Worm (Caenorhabditis elegans): ENCODE results near the gene acd-4.
A peak's percentile ranks its signal among the peaks of the same experiment; 100 is the strongest.

acd-4 gene

DNA sequence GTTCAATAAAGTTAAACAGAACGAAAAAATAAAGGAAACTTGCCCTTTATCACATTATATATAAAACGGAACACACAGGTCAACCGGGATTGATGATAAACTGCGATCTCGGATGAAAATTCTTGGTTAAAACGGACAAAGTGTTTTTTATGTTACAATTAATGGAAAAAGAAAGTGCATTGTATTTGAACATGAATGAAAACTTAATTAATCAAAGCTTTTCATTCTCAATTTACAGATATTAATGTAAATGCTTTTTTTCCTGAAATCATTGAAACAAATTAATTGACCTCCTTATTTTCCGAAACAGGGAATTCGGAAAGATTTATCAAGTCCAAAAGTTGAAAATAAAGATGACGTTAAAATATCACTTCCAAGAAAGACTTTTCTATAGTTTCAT lies 36.6 kb upstream of the acd-4 start, which contains the start of gene F41E6.8:
Gene F41E6.8, minus strand, starts transcription at position 101 of the 400 bp plus-strand sequence.
- TF ChIP-seq cnd-1 (tag; optimal IDR thresholded peaks at IDR 0.05): no peak
- no peak for TF ChIP-seq snpc-4 (tag; optimal IDR thresholded peaks at IDR 0.05)
- TF ChIP-seq ztf-11 (tag; optimal IDR thresholded peaks at IDR 0.05): no peak
- no peak for TF ChIP-seq unc-62 (GFP tag; optimal IDR thresholded peaks at IDR 0.05)
- TF ChIP-seq flh-1 (GFP tag; optimal IDR thresholded peaks at IDR 0.05): no peak
- no peak for TF ChIP-seq lsy-2 (tag; optimal IDR thresholded peaks at IDR 0.05)
- TF ChIP-seq elt-3 (tag; optimal IDR thresholded peaks at IDR 0.05): no peak
- TF ChIP-seq bed-3 (GFP tag; optimal IDR thresholded peaks at IDR 0.05): no peak
- TF ChIP-seq elt-1 (tag; optimal IDR thresholded peaks at IDR 0.05; ENCODE audit: borderline replicate concordance, insufficient read depth): no peak
- TF ChIP-seq ham-2 (GFP tag; optimal IDR thresholded peaks at IDR 0.05): no peak
- TF ChIP-seq sptf-1 (tag; optimal IDR thresholded peaks at IDR 0.05): no peak
- TF ChIP-seq hlh-1 (tag; optimal IDR thresholded peaks at IDR 0.05): no peak
- TF ChIP-seq sem-2 (GFP tag; optimal IDR thresholded peaks at IDR 0.05): no peak

DNA sequence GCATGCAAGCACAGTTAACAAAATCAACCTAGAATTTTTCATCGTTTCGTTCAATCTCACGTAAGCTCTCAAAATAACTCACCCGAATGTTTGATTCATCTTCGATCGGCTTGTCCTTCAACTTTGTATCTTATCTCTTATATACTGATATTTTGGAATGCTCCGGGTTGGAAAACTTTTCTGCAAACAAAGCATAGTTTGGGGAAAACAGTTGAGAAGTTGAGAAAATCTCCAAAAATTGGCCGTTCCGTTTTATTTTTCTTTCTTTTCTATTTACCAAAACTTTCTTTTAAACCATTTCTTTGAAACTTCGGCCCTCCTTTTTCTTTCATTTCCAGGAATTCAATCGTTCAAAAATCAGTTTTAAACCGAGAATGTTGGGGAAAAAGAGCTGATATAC lies 35.4 kb upstream of the acd-4 start, which contains the start of gene F41E6.15:
Gene F41E6.15, minus strand, starts transcription at position 101 of the 400 bp plus-strand sequence.
- TF ChIP-seq ztf-11 (tag; optimal IDR thresholded peaks at IDR 0.05) (no peak), mab-5 (tag; optimal IDR thresholded peaks at IDR 0.05) (no peak), tbx-8 (GFP tag; optimal IDR thresholded peaks at IDR 0.05) (no peak), pha-4 (tag; optimal IDR thresholded peaks at IDR 0.05) (no peak), ham-2 (GFP tag; optimal IDR thresholded peaks at IDR 0.05) (no peak), flh-1 (GFP tag; optimal IDR thresholded peaks at IDR 0.05) (no peak), unc-62 (GFP tag; optimal IDR thresholded peaks at IDR 0.05) (no peak), ceh-43 (GFP tag; optimal IDR thresholded peaks at IDR 0.05) (no peak), nhr-28 (tag; optimal IDR thresholded peaks at IDR 0.05) (no peak), M03D4.4 (tag; optimal IDR thresholded peaks at IDR 0.05) (no peak), mls-2 (tag; optimal IDR thresholded peaks at IDR 0.05) (no peak), lin-32 (GFP tag; optimal IDR thresholded peaks at IDR 0.05) (no peak), ceh-39 (tag; optimal IDR thresholded peaks at IDR 0.05) (no peak), blmp-1 (tag; optimal IDR thresholded peaks at IDR 0.05) (no peak), hlh-1 (tag; optimal IDR thresholded peaks at IDR 0.05) (no peak), bed-3 (GFP tag; optimal IDR thresholded peaks at IDR 0.05) (no peak)

DNA sequence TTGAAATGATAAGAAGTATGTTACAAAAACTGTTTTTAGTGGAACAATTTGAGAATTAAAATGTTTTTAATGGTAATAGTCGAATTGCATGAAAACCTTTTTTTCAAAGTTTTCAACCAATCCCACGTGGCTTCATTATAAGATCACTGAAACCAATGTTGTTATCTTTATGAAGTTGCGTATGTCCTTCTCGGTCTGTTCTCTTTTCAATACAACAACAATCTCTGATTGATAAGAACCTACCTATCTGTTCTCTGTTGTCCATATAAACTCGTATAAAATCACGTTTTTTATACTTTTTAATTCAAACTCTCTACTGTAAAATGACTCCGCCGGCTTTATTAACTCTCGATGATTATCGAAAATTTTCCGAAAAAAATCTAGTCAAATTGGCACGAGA lies 34.7 kb upstream of the acd-4 start, which contains the start of gene F41E6.5:
Gene F41E6.5, plus strand, starts transcription at position 209 of the 400 bp plus-strand sequence.
- TF ChIP-seq unc-39 (tag; optimal IDR thresholded peaks at IDR 0.05): no peak
- TF ChIP-seq ces-1 (GFP tag; optimal IDR thresholded peaks at IDR 0.05): no peak
- no peak for TF ChIP-seq sptf-1 (tag; optimal IDR thresholded peaks at IDR 0.05)
- no peak for TF ChIP-seq blmp-1 (tag; optimal IDR thresholded peaks at IDR 0.05)
- TF ChIP-seq mep-1 (tag; optimal IDR thresholded peaks at IDR 0.05): no peak
- no peak for TF ChIP-seq nhr-237 (tag; optimal IDR thresholded peaks at IDR 0.05)
- no peak for TF ChIP-seq lin-13 (tag; optimal IDR thresholded peaks at IDR 0.05)
- no peak for TF ChIP-seq unc-62 (GFP tag; optimal IDR thresholded peaks at IDR 0.05)
- TF ChIP-seq pha-4 (tag; optimal IDR thresholded peaks at IDR 0.05): no peak

DNA sequence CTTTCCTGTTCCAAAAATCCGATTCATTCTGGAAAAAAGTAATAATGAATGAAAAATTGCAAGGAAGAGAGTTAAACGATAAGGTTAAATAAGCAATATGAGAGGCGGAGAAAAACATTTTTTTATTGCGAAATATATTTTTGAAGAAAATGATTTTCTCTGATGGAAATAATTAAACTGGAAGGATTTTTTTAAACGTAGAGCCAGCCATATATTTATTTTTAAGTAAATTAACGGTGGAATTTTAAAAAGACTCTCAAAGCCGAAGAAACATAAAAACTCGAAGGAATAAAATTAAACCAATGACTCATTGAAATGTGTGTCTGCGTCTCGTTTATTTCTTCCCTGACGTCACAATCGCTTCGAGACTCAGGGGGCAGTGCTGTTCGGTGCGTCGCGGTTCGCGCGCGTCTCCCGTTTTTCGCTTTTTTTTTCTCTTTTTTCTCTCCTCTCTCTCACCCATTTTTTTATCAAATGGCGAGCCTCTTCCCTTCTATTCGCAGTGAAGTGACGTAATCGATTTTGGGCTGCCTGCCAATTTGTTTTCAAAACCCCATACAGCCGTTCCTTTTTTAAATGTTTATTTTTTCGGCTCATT lies 31.8 kb upstream of the acd-4 start, which contains the start of gene vps-60:
Gene vps-60, minus strand, starts transcription at position 30 of the 598 bp plus-strand sequence.
- peak; percentile 51 for TF ChIP-seq unc-62 (GFP tag; optimal IDR thresholded peaks at IDR 0.05)
- TF ChIP-seq nhr-12 (tag; optimal IDR thresholded peaks at IDR 0.05): no peak
- TF ChIP-seq flh-1 (GFP tag; optimal IDR thresholded peaks at IDR 0.05): no peak
- TF ChIP-seq cnd-1 (tag; optimal IDR thresholded peaks at IDR 0.05): peak; percentile 45
- peak; percentile 61 for TF ChIP-seq hlh-1 (tag; optimal IDR thresholded peaks at IDR 0.05)
- peak; percentile 17 for TF ChIP-seq M03D4.4 (tag; optimal IDR thresholded peaks at IDR 0.05)
- TF ChIP-seq lin-13 (tag; optimal IDR thresholded peaks at IDR 0.05): peak; percentile 50
- no peak for TF ChIP-seq tbx-8 (GFP tag; optimal IDR thresholded peaks at IDR 0.05)
- no peak for TF ChIP-seq ceh-83 (GFP tag; optimal IDR thresholded peaks at IDR 0.05)
- TF ChIP-seq sem-2 (GFP tag; optimal IDR thresholded peaks at IDR 0.05): no peak
- peak; percentile 73 for TF ChIP-seq nhr-237 (tag; optimal IDR thresholded peaks at IDR 0.05)
- no peak for TF ChIP-seq lin-32 (GFP tag; optimal IDR thresholded peaks at IDR 0.05)
- TF ChIP-seq unc-120 (tag; optimal IDR thresholded peaks at IDR 0.05; ENCODE audit: poor library complexity, severe bottlenecking): peak; percentile 58
- no peak for TF ChIP-seq bed-3 (GFP tag; optimal IDR thresholded peaks at IDR 0.05)
- TF ChIP-seq mep-1 (tag; optimal IDR thresholded peaks at IDR 0.05): peak; percentile 92
- peak; percentile 83 for TF ChIP-seq ceh-39 (tag; optimal IDR thresholded peaks at IDR 0.05)
- no peak for TF ChIP-seq ztf-11 (tag; optimal IDR thresholded peaks at IDR 0.05)
- TF ChIP-seq elt-3 (tag; optimal IDR thresholded peaks at IDR 0.05): no peak
- TF ChIP-seq pha-4 (tag; optimal IDR thresholded peaks at IDR 0.05): peak; percentile 87
- TF ChIP-seq ceh-43 (GFP tag; optimal IDR thresholded peaks at IDR 0.05): no peak
- peak; percentile 25 for TF ChIP-seq elt-1 (tag; optimal IDR thresholded peaks at IDR 0.05; ENCODE audit: borderline replicate concordance, insufficient read depth)
- no peak for TF ChIP-seq nhr-28 (tag; optimal IDR thresholded peaks at IDR 0.05)
- TF ChIP-seq lsy-2 (tag; optimal IDR thresholded peaks at IDR 0.05): peak; percentile 83
- TF ChIP-seq mab-5 (tag; optimal IDR thresholded peaks at IDR 0.05): no peak
- no peak for TF ChIP-seq nhr-2 (tag; optimal IDR thresholded peaks at IDR 0.05)
- TF ChIP-seq ces-1 (GFP tag; optimal IDR thresholded peaks at IDR 0.05): peak; percentile 87
- peak; percentile 25 for TF ChIP-seq zip-8 (tag; optimal IDR thresholded peaks at IDR 0.05)
- TF ChIP-seq blmp-1 (tag; optimal IDR thresholded peaks at IDR 0.05): peak; percentile 61
- peak; percentile 68 for TF ChIP-seq mls-2 (tag; optimal IDR thresholded peaks at IDR 0.05)
- TF ChIP-seq ham-2 (GFP tag; optimal IDR thresholded peaks at IDR 0.05): no peak
- TF ChIP-seq snpc-4 (tag; optimal IDR thresholded peaks at IDR 0.05): no peak
